Worm (Caenorhabditis elegans): ENCODE measurements around the gene nekl-3.

The nekl-3 gene

ce11 chrX:12430309-12430708 lies 39.0 kb upstream of the nekl-3 start, which contains the start of gene med-1:
TSS of gene med-1 (plus strand) at chrX:12430609.
- no peak for TF ChIP-seq tag-97 (GFP tag; IDR thresholded peaks at IDR 0.05)
- no peak for TF ChIP-seq F10B5.3 (tag; optimal IDR thresholded peaks at IDR 0.05)
- no peak for TF ChIP-seq snpc-1.2 (GFP tag; IDR thresholded peaks at IDR 0.05)
- TF ChIP-seq tra-1 (GFP tag; IDR thresholded peaks at IDR 0.05) = no peak
- no peak for TF ChIP-seq jun-1 (tag; optimal IDR thresholded peaks at IDR 0.05)
- no peak for TF ChIP-seq ces-1 (GFP tag; optimal IDR thresholded peaks at IDR 0.05)
- TF ChIP-seq ctbp-1 (GFP tag; IDR thresholded peaks at IDR 0.05) = no peak
- TF ChIP-seq nhr-10 (tag; optimal IDR thresholded peaks at IDR 0.05) = no peak
- no peak for TF ChIP-seq zfp-3 (GFP tag; conservative IDR thresholded peaks at IDR 0.05)
- no peak for TF ChIP-seq ceh-28 (tag; optimal IDR thresholded peaks at IDR 0.05)
- no peak for TF ChIP-seq madf-5 (GFP tag; IDR thresholded peaks at IDR 0.05)
- no peak for TF ChIP-seq hlh-11 (tag; optimal IDR thresholded peaks at IDR 0.05)
- TF ChIP-seq php-3 (GFP tag; IDR thresholded peaks at IDR 0.05) = no peak
- TF ChIP-seq zfp-2 (tag; optimal IDR thresholded peaks at IDR 0.05) = no peak
- TF ChIP-seq dmd-8 (GFP tag; IDR thresholded peaks at IDR 0.05) = no peak
- no peak for TF ChIP-seq egl-27 (tag; optimal IDR thresholded peaks at IDR 0.05)
- TF ChIP-seq daf-16 (GFP tag; optimal IDR thresholded peaks at IDR 0.05) = no peak
- no peak for TF ChIP-seq daf-16 (tag; optimal IDR thresholded peaks at IDR 0.05)
- TF ChIP-seq lin-39 (tag; optimal IDR thresholded peaks at IDR 0.05) = no peak
- TF ChIP-seq pqm-1 (tag; optimal IDR thresholded peaks at IDR 0.05) = no peak

- TF ChIP-seq nhr-102 (tag; optimal IDR thresholded peaks at IDR 0.05) (peak; percentile 3), unc-39 (tag; optimal IDR thresholded peaks at IDR 0.05) (no peak), nhr-25 (tag; optimal IDR thresholded peaks at IDR 0.05; ENCODE audit: borderline replicate concordance, insufficient read depth) (no peak), zfp-2 (tag; optimal IDR thresholded peaks at IDR 0.05) (no peak), mdt-29 (GFP tag; IDR thresholded peaks at IDR 0.05) (no peak), aha-1 (tag) (peak; percentile 69), nhr-77 (tag; optimal IDR thresholded peaks at IDR 0.05) (peak; percentile 35), dve-1 (tag; optimal IDR thresholded peaks at IDR 0.05; ENCODE audit: insufficient read depth) (peak; percentile 10), ctbp-1 (GFP tag; IDR thresholded peaks at IDR 0.05) (no peak), F37D6.2 (tag; optimal IDR thresholded peaks at IDR 0.05) (no peak), fos-1 (tag; optimal IDR thresholded peaks at IDR 0.05) (no peak), ceh-20 (GFP tag; IDR thresholded peaks at IDR 0.05) (peak; percentile 62; the same call in 1 of the 2 replicates), lin-29 (GFP tag; IDR thresholded peaks at IDR 0.05) (no peak), ceh-62 (tag; optimal IDR thresholded peaks at IDR 0.05) (no peak), Y105C5A.15 (GFP tag; IDR thresholded peaks at IDR 0.05) (no peak), pha-4 (GFP tag; IDR thresholded peaks at IDR 0.05) (no peak), pha-4 (tag; optimal IDR thresholded peaks at IDR 0.05) (no peak), ztf-7 (tag; optimal IDR thresholded peaks at IDR 0.05) (no peak), dmd-8 (GFP tag; IDR thresholded peaks at IDR 0.05) (no peak), tra-1 (GFP tag; IDR thresholded peaks at IDR 0.05) (peak; percentile 74; the same call in 1 of the 2 replicates), nhr-237 (tag; optimal IDR thresholded peaks at IDR 0.05) (no peak), daf-16 (GFP tag; optimal IDR thresholded peaks at IDR 0.05) (no peak), daf-16 (tag; optimal IDR thresholded peaks at IDR 0.05) (no peak), nhr-10 (tag; optimal IDR thresholded peaks at IDR 0.05) (peak; percentile 92), zip-11 (GFP tag; IDR thresholded peaks at IDR 0.05) (no peak), cey-2 (tag; optimal IDR thresholded peaks at IDR 0.05; ENCODE audit: borderline replicate concordance, insufficient read depth) (peak; percentile 74), lin-39 (tag; optimal IDR thresholded peaks at IDR 0.05) (no peak), T26A8.4 (GFP tag; IDR thresholded peaks at IDR 0.05) (no peak), nhr-41 (GFP tag; IDR thresholded peaks at IDR 0.05) (no peak), lin-38 (GFP tag; IDR thresholded peaks at IDR 0.05) (no peak), nhr-48 (tag; optimal IDR thresholded peaks at IDR 0.05) (peak; percentile 88), dmd-6 (GFP tag; IDR thresholded peaks at IDR 0.05) (peak; percentile 51), ceh-28 (tag; optimal IDR thresholded peaks at IDR 0.05) (no peak), nhr-6 (tag; optimal IDR thresholded peaks at IDR 0.05) (no peak), pqm-1 (tag; optimal IDR thresholded peaks at IDR 0.05) (no peak), nhr-76 (tag; optimal IDR thresholded peaks at IDR 0.05) (peak; percentile 73), egl-27 (tag; optimal IDR thresholded peaks at IDR 0.05) (no peak), tag-97 (GFP tag; IDR thresholded peaks at IDR 0.05) (no peak), nhr-28 (tag; optimal IDR thresholded peaks at IDR 0.05) (peak; percentile 90), F44E2.7 (GFP tag; IDR thresholded peaks at IDR 0.05) (no peak), lir-3 (tag; optimal IDR thresholded peaks at IDR 0.05) (no peak), lin-1 (GFP tag; IDR thresholded peaks at IDR 0.05) (no peak)
Measured at ce11 chrX:12425427-12425826, 34.1 kb upstream of the nekl-3 start, which contains the start of gene T24D3.2. TSS of gene T24D3.2 (plus strand) at chrX:12425730.

Measured in whole organism, L4 larva.